Fruit fly (Drosophila melanogaster): Measurements from ENCODE around the gene by.

by gene

dm6 chr3R:9513052-9513420 is 19.8 kb downstream of the by start, which contains the start of the genes Ras85D and Rlb1 (continued):
- TF ChIP-seq CG15479 (GFP tag; optimal IDR thresholded peaks at IDR 0.05) (no peak), CG4328 (GFP tag; optimal IDR thresholded peaks at IDR 0.05) (peak; percentile 56), CG18764 (GFP tag; optimal IDR thresholded peaks at IDR 0.05) (peak; percentile 57), tio (GFP tag; optimal IDR thresholded peaks at IDR 0.05) (no peak), pzg (GFP tag; optimal IDR thresholded peaks at IDR 0.05) (peak; percentile 85), CG1529 (GFP tag; optimal IDR thresholded peaks at IDR 0.05) (no peak), insv (GFP tag; optimal IDR thresholded peaks at IDR 0.05) (peak in 1 of 2 experiments; percentile 62), grn (GFP tag; optimal IDR thresholded peaks at IDR 0.05) (peak; percentile 63), sens-2 (GFP tag; IDR thresholded peaks at IDR 0.05) (no peak), CG13775 (GFP tag; optimal IDR thresholded peaks at IDR 0.05) (peak; percentile 80), Gsc (GFP tag; IDR thresholded peaks at IDR 0.05) (no peak), CTCF (GFP tag; optimal IDR thresholded peaks at IDR 0.05) (peak; percentile 7), ash1 (GFP tag; optimal IDR thresholded peaks at IDR 0.05) (no peak), ham (GFP tag; IDR thresholded peaks at IDR 0.05) (no peak), oc (tag; optimal IDR thresholded peaks at IDR 0.05) (no peak), toy (GFP tag; IDR thresholded peaks at IDR 0.05) (no peak), schlank (tag; optimal IDR thresholded peaks at IDR 0.05) (peak; percentile 51), lilli (GFP tag; optimal IDR thresholded peaks at IDR 0.05) (peak; percentile 88), Sin3A (optimal IDR thresholded peaks at IDR 0.05) (peak; percentile 98), Asciz (GFP tag; optimal IDR thresholded peaks at IDR 0.05) (no peak), Opbp (GFP tag; IDR thresholded peaks at IDR 0.05; ENCODE audit: partially characterized antibody) (no peak), slp2 (GFP tag; optimal IDR thresholded peaks at IDR 0.05) (peak; percentile 39), eve (GFP tag; optimal IDR thresholded peaks at IDR 0.05) (no peak), Mrtf (GFP tag; IDR thresholded peaks at IDR 0.05) (no peak), CG13296 (GFP tag; optimal IDR thresholded peaks at IDR 0.05) (peak; percentile 52), klu (GFP tag; IDR thresholded peaks at IDR 0.05) (no peak), so (GFP tag; IDR thresholded peaks at IDR 0.05) (no peak), CG1792 (GFP tag; optimal IDR thresholded peaks at IDR 0.05) (peak; percentile 42), CG9932 (GFP tag; IDR thresholded peaks at IDR 0.05) (no peak), CG15514 (GFP tag; optimal IDR thresholded peaks at IDR 0.05) (peak; percentile 75), fd64A (GFP tag; optimal IDR thresholded peaks at IDR 0.05) (no peak), CG6654 (GFP tag; optimal IDR thresholded peaks at IDR 0.05) (no peak), Chrac-16 (GFP tag; optimal IDR thresholded peaks at IDR 0.05) (peak; percentile 78), Fer1 (GFP tag; optimal IDR thresholded peaks at IDR 0.05) (peak; percentile 69), Lhr (GFP tag; optimal IDR thresholded peaks at IDR 0.05) (peak; percentile 69), CG7839 (tag; optimal IDR thresholded peaks at IDR 0.05) (no peak), PHDP (tag; optimal IDR thresholded peaks at IDR 0.05) (peak; percentile 56), unpg (GFP tag; optimal IDR thresholded peaks at IDR 0.05) (peak; percentile 66), CG12769 (tag; optimal IDR thresholded peaks at IDR 0.05) (peak; percentile 74), CG14965 (GFP tag; optimal IDR thresholded peaks at IDR 0.05; ENCODE audit: borderline replicate concordance) (no peak), CG12155 (GFP tag; optimal IDR thresholded peaks at IDR 0.05) (peak; percentile 75), grau (tag; optimal IDR thresholded peaks at IDR 0.05) (peak; percentile 73), CG14710 (tag; optimal IDR thresholded peaks at IDR 0.05) (peak; percentile 77), CG4404 (GFP tag; IDR thresholded peaks at IDR 0.05) (no peak), Spps (tag; optimal IDR thresholded peaks at IDR 0.05) (no peak), Hr3 (GFP tag; optimal IDR thresholded peaks at IDR 0.05) (peak; percentile 74), CG12071 (GFP tag; optimal IDR thresholded peaks at IDR 0.05) (no peak), CG16779 (GFP tag; IDR thresholded peaks at IDR 0.05) (no peak), CG2712 (tag; optimal IDR thresholded peaks at IDR 0.05) (peak; percentile 71), CG11695 (GFP tag; IDR thresholded peaks at IDR 0.05) (no peak), Vsx1 (GFP tag; optimal IDR thresholded peaks at IDR 0.05) (no peak), tx (GFP tag; optimal IDR thresholded peaks at IDR 0.05) (peak; percentile 77), tgo (GFP tag; IDR thresholded peaks at IDR 0.05) (no peak)
